Worm (Caenorhabditis elegans): Measurements from ENCODE around the gene bus-8B.

The bus-8B gene

ce11 chrX:5485931-5486537, 7.1 kb upstream of the bus-8B start, which contains the start of gene C25F6.1:
Gene C25F6.1 (plus strand): TSS chrX:5486487.
- TF ChIP-seq ama-1 (optimal IDR thresholded peaks at IDR 0.05) (no peak), fos-1 (tag; optimal IDR thresholded peaks at IDR 0.05) (no peak), tbx-2 (tag; optimal IDR thresholded peaks at IDR 0.05) (no peak), unc-39 (tag; optimal IDR thresholded peaks at IDR 0.05) (no peak), mml-1 (tag; optimal IDR thresholded peaks at IDR 0.05) (no peak), nhr-11 (tag; optimal IDR thresholded peaks at IDR 0.05) (no peak), mdl-1 (tag; optimal IDR thresholded peaks at IDR 0.05) (no peak), jun-1 (tag; optimal IDR thresholded peaks at IDR 0.05) (peak; percentile 18), nhr-23 (tag; optimal IDR thresholded peaks at IDR 0.05) (peak; percentile 23), nhr-76 (tag; optimal IDR thresholded peaks at IDR 0.05) (no peak), pha-4 (tag; optimal IDR thresholded peaks at IDR 0.05) (peak; percentile 29), ceh-28 (tag; optimal IDR thresholded peaks at IDR 0.05) (no peak), ceh-9 (tag; optimal IDR thresholded peaks at IDR 0.05) (no peak)

- no peak for TF ChIP-seq elt-3 (tag; optimal IDR thresholded peaks at IDR 0.05)
- TF ChIP-seq ama-1 (optimal IDR thresholded peaks at IDR 0.05), result no peak
- no peak for TF ChIP-seq nhr-77 (tag; optimal IDR thresholded peaks at IDR 0.05)
- no peak for TF ChIP-seq unc-62 (GFP tag; optimal IDR thresholded peaks at IDR 0.05)
- no peak for TF ChIP-seq nhr-43 (tag; optimal IDR thresholded peaks at IDR 0.05; ENCODE audit: poor library complexity, severe bottlenecking)
- no peak for TF ChIP-seq ztf-11 (tag; optimal IDR thresholded peaks at IDR 0.05)
- TF ChIP-seq nhr-67 (tag; optimal IDR thresholded peaks at IDR 0.05), result no peak
- no peak for TF ChIP-seq fkh-2 (tag; optimal IDR thresholded peaks at IDR 0.05)
- TF ChIP-seq nfya-1 (tag; optimal IDR thresholded peaks at IDR 0.05; ENCODE audit: insufficient read depth), result no peak
- no peak for TF ChIP-seq unc-39 (tag; optimal IDR thresholded peaks at IDR 0.05)
- TF ChIP-seq nhr-11 (tag; optimal IDR thresholded peaks at IDR 0.05), result no peak
- TF ChIP-seq ceh-16 (tag; optimal IDR thresholded peaks at IDR 0.05), result no peak
- no peak for TF ChIP-seq nhr-76 (tag; optimal IDR thresholded peaks at IDR 0.05)
- no peak for TF ChIP-seq jun-1 (tag; optimal IDR thresholded peaks at IDR 0.05)
- TF ChIP-seq snpc-4 (tag; optimal IDR thresholded peaks at IDR 0.05), result no peak
These were observed 4.3 kb upstream of the bus-8B start for ce11 chrX:5488867-5489266.

DNA sequence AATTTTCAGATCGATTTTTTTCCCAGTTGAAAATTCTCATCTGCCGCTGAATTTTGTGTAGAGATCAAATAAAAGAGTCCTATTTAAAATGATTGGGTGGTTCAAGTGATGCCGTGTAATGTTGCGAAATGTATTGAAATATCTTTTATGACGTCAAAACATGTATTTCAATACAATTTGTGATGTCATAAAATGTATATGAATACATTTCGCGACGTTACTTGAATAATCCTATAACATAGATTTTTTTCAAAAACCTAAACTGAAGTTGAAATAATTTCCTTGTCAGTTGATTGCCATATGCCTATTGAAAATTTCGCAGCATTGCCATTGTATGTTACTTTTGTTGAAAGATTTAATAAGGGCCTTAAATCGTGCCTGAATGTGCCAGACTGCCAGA, 3.6 kb upstream of the bus-8B start, which contains the start of gene F55D1.1:
Gene F55D1.1 (plus strand): TSS at position 301 of the 400 bp plus-strand sequence.
- TF ChIP-seq lin-15B (tag; optimal IDR thresholded peaks at IDR 0.05), result no peak
- no peak for TF ChIP-seq elt-3 (tag; optimal IDR thresholded peaks at IDR 0.05)
- TF ChIP-seq nhr-76 (tag; optimal IDR thresholded peaks at IDR 0.05), result no peak
- no peak for TF ChIP-seq tbx-2 (tag; optimal IDR thresholded peaks at IDR 0.05)
- TF ChIP-seq unc-62 (GFP tag; optimal IDR thresholded peaks at IDR 0.05), result no peak
- no peak for TF ChIP-seq elt-2 (tag; optimal IDR thresholded peaks at IDR 0.05)
- TF ChIP-seq nhr-25 (tag; optimal IDR thresholded peaks at IDR 0.05), result no peak
- TF ChIP-seq nhr-28 (tag; optimal IDR thresholded peaks at IDR 0.05), result no peak
- TF ChIP-seq jun-1 (tag; optimal IDR thresholded peaks at IDR 0.05), result no peak
- TF ChIP-seq fkh-10 (GFP tag; optimal IDR thresholded peaks at IDR 0.05), result no peak
- TF ChIP-seq nhr-237 (tag; optimal IDR thresholded peaks at IDR 0.05), result no peak
- TF ChIP-seq ceh-9 (tag; optimal IDR thresholded peaks at IDR 0.05), result no peak
- no peak for TF ChIP-seq lin-39 (tag; optimal IDR thresholded peaks at IDR 0.05)
- no peak for TF ChIP-seq nhr-11 (tag; optimal IDR thresholded peaks at IDR 0.05)
- TF ChIP-seq aly-2 (tag; optimal IDR thresholded peaks at IDR 0.05), result no peak
- no peak for TF ChIP-seq pha-4 (tag; optimal IDR thresholded peaks at IDR 0.05)
- no peak for TF ChIP-seq elt-1 (tag; optimal IDR thresholded peaks at IDR 0.05)

ce11 chrX:5505148-5505547, 12.0 kb downstream of the bus-8B start, which contains the start of gene T23F2.2:
Gene T23F2.2 (minus strand): TSS chrX:5505248.
- TF ChIP-seq elt-2 (tag; optimal IDR thresholded peaks at IDR 0.05) (no peak), nhr-43 (tag; optimal IDR thresholded peaks at IDR 0.05; ENCODE audit: poor library complexity, severe bottlenecking) (no peak), egl-27 (tag; optimal IDR thresholded peaks at IDR 0.05) (no peak)

- TF ChIP-seq nfya-1 (tag; optimal IDR thresholded peaks at IDR 0.05; ENCODE audit: insufficient read depth) (peak; percentile 24), fkh-2 (tag; optimal IDR thresholded peaks at IDR 0.05) (no peak)
These were observed 13.4 kb downstream of the bus-8B start for ce11 chrX:5506432-5506977.
